Fruit fly (Drosophila melanogaster) whole organism, prepupa: ENCODE data around the gene AdipoR.

Experiments
- CG8632 ChIP-seq: fragments of 200-800 bp; sonication (Bioruptor generic); optimal IDR thresholded peaks from 3 replicates; lab custom pipeline; 2016; ENCODE audit warnings: missing biosample characterization, missing genetic modification characterization
- salr ChIP-seq, 2 experiments: fragments of 200-800 bp; sonication (Bioruptor generic); optimal IDR thresholded peaks; 3 replicates each; lab custom pipeline; 2016 to 2018; ENCODE audit warnings: missing biosample characterization in 2 of 2, missing genetic modification characterization in 2 of 2, mild to moderate bottlenecking in 1 of 2

DNA sequence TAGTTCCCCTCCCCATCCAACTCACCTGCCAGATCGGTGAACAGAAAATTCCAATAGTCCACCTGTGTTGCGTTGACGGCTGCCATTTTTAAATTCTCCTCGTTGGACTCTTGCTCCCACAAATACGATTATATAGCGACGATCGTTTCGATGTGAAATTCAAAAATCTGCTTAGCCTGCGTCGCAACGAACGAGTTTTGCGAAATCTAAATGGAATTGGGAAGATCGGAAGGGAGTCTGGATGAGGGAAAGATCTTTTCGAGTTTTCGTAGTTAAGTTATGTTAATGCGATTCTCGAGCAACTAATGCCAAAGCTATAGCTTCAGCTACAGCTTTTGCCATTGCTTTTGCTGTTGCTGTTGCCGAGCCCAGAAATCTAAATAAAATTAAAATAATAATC lies 12.6 kb upstream of the AdipoR start:
- no peak for TF ChIP-seq CG8632 (GFP tag; lab: Kevin White, UChicago)
- TF ChIP-seq salr (GFP tag; optimal IDR thresholded peaks at IDR 0.05; lab: Kevin White, UChicago) = no peak
